Worm (Caenorhabditis elegans) whole organism, young adult: ENCODE results near the gene C56C10.9.

ENCODE experiments used
- B0336.3 ChIP-seq: fragments of 200-800 bp; sonication (Bioruptor generic); IDR thresholded peaks from 2 replicates; pipeline ENCODE4 v1.3.6; 2022; ENCODE audit warnings: missing genetic modification characterization, missing compliant biosample characterization
- F22D6.2 ChIP-seq: sonication (generic microtip); optimal IDR thresholded peaks from 2 replicates; lab custom pipeline; 2016; ENCODE audit warnings: mild to moderate bottlenecking, missing genetic modification characterization, missing compliant biosample characterization
- attf-3 ChIP-seq: fragments of 200-800 bp; sonication (Bioruptor generic); conservative IDR thresholded peaks from 2 replicates; pipeline ENCODE4 v1.3.6; 2022; ENCODE audit warnings: missing genetic modification reagents, missing genetic modification characterization, missing compliant biosample characterization
- cebp-1 ChIP-seq, 2 experiments: fragments of 200-800 bp in 1 of 2; sonication (Bioruptor generic) in 1 of 2; sonication (generic microtip) in 1 of 2; IDR thresholded peaks in 1 of 2; optimal IDR thresholded peaks in 1 of 2; 2 replicates each; pipeline versions ENCODE4 v1.3.6 to Lab custom; 2017 to 2022; ENCODE audit warnings: missing compliant biosample characterization in 2 of 2, missing genetic modification characterization in 2 of 2, mild to moderate bottlenecking in 1 of 2, missing genetic modification reagents in 1 of 2, moderate library complexity in 1 of 2
- ceh-91 ChIP-seq: fragments of 200-800 bp; sonication (Bioruptor generic); IDR thresholded peaks from 2 replicates; pipeline ENCODE4 v1.3.6; 2022; ENCODE audit warnings: missing genetic modification reagents, missing genetic modification characterization, missing compliant biosample characterization
- dox-1 ChIP-seq: fragments of 200-800 bp; sonication (Bioruptor generic); IDR thresholded peaks from 2 replicates; pipeline ENCODE4 v1.3.6; 2022; ENCODE audit warnings: missing genetic modification reagents, missing genetic modification characterization, missing compliant biosample characterization
- efl-1 ChIP-seq: fragments of 150-350 bp; optimal IDR thresholded peaks from 2 replicates; lab custom pipeline; 2014; ENCODE audit warnings: missing biosample characterization, missing genetic modification reagents, missing genetic modification characterization
- mel-28 ChIP-seq: sonication (generic microtip); optimal IDR thresholded peaks from 2 replicates; lab custom pipeline; 2016; ENCODE audit warnings: borderline replicate concordance, mild to moderate bottlenecking, missing genetic modification characterization, missing compliant biosample characterization
- nhr-90 ChIP-seq: sonication (generic microtip); optimal IDR thresholded peaks from 2 replicates; lab custom pipeline; 2016; ENCODE audit warnings: missing genotype, mild to moderate bottlenecking, missing genetic modification characterization, missing compliant biosample characterization
- unc-130 ChIP-seq: sonication (generic microtip); optimal IDR thresholded peaks from 2 replicates; lab custom pipeline; 2016; ENCODE audit warnings: missing genetic modification reagents, missing genetic modification characterization, missing compliant biosample characterization
- unc-62 ChIP-seq: fragments of 150-350 bp; optimal IDR thresholded peaks from 2 replicates; lab custom pipeline; 2014; ENCODE audit warnings: missing biosample characterization, missing genetic modification reagents, missing genetic modification characterization

DNA sequence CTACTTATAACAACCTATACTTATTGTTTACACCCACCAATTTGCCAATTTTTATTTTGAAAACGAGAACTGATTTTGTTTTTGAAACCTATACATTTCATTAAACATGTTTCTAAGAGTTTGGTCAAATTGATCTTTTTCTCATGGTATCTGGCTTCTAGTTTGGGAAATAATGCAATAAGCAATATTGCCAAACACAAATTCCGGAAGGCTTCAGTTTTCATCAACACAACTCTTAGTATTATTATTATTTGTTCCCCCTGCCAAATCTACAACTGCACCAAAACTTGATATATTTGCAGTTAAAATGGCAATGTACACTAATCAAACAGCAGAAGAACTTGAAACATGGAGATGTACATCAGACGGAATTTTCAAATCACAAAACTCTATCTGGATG lies 23.4 kb downstream of the C56C10.9 start, which contains the start of gene sra-27:
- no peak for TF ChIP-seq B0336.3
- TF ChIP-seq cebp-1 (GFP tag; IDR thresholded peaks at IDR 0.05; lab: Robert Waterston, UW) = no peak
- no peak for TF ChIP-seq cebp-1 (tag; optimal IDR thresholded peaks at IDR 0.05; lab: Kevin White, UChicago)
- TF ChIP-seq mel-28 (tag; lab: Kevin White, UChicago) = no peak
- TF ChIP-seq dox-1 = no peak
- no peak for TF ChIP-seq nhr-90
- TF ChIP-seq F22D6.2 (tag; lab: Kevin White, UChicago) = no peak
- no peak for TF ChIP-seq efl-1 (GFP tag; lab: Kevin White, UChicago)
- no peak for TF ChIP-seq unc-62 (GFP tag; lab: Kevin White, UChicago)
- TF ChIP-seq attf-3 (GFP tag; lab: Robert Waterston, UW) = no peak
- no peak for TF ChIP-seq unc-130 (GFP tag; lab: Kevin White, UChicago)
- no peak for TF ChIP-seq ceh-91
